Worm (Caenorhabditis elegans): ENCODE measurements around the gene B0393.5.

B0393.5 gene

DNA sequence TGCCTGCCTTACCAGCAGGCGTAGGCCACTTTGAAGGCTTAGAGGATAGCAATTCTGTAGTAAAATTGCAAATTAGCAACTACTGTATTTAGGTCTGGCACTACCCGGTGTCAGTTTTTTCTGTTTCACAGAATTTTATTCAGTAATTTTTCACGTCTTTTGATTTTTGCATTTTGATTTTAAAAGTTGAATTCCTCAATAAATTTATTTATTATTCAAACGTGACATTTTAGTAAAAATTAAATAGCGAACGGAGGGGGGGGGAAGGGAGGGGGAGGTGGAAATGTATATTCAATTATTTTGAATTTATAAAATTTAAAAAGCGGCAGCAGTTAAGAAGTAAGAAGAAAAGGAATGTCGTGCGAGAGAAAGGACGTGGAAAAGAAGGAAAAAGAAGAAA lies 51.7 kb downstream of the B0393.5 start, which contains the start of gene F26A1.4:
F26A1.4 (plus strand) TSS at position 301 of the 400 bp plus-strand sequence.
- no peak for TF ChIP-seq hmbx-1 (tag; optimal IDR thresholded peaks at IDR 0.05)
- TF ChIP-seq tra-4 (tag; optimal IDR thresholded peaks at IDR 0.05), result no peak
- no peak for TF ChIP-seq ama-1 (optimal IDR thresholded peaks at IDR 0.05)
- TF ChIP-seq flt-1 (GFP tag; IDR thresholded peaks at IDR 0.05), result no peak
- TF ChIP-seq tbx-37 (GFP tag; conservative IDR thresholded peaks at IDR 0.05), result no peak
- no peak for TF ChIP-seq tbx-11 (GFP tag; IDR thresholded peaks at IDR 0.05)
- TF ChIP-seq B0310.2 (tag; optimal IDR thresholded peaks at IDR 0.05), result no peak
- no peak for TF ChIP-seq pes-1 (GFP tag; IDR thresholded peaks at IDR 0.05)
- TF ChIP-seq F13C5.2 (tag; optimal IDR thresholded peaks at IDR 0.05), result no peak
- TF ChIP-seq sea-1 (GFP tag; conservative IDR thresholded peaks at IDR 0.05), result no peak
- no peak for TF ChIP-seq ceh-36 (tag; optimal IDR thresholded peaks at IDR 0.05)
- TF ChIP-seq hnd-1 (tag; optimal IDR thresholded peaks at IDR 0.05), result no peak
- no peak for TF ChIP-seq scrt-1 (GFP tag; IDR thresholded peaks at IDR 0.05)
- TF ChIP-seq ceh-13 (GFP tag; optimal IDR thresholded peaks at IDR 0.05), result no peak

DNA sequence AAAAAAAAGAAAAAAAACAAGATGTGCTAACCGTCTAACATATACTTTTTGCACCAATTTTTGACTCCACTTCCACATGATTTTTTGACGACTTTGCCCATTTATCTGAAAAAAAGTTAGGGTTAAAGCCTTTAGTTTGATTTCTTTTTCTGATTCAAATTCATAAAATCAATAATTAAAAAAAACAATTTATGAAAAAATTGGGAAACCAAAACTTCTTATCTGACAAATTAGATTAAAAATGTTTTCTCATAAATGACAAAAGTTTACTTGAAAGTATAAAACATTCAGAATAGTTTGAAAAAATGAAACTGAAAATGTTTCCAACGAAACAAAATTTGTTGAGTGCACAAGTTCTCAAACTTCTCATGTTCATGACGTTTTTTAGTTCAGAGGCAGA lies 54.3 kb downstream of the B0393.5 start, which contains the start of gene F26A1.7:
F26A1.7 (minus strand) TSS at position 101 of the 400 bp plus-strand sequence.
- no peak for TF ChIP-seq aly-1 (tag; optimal IDR thresholded peaks at IDR 0.05)
- no peak for TF ChIP-seq pes-1 (GFP tag; IDR thresholded peaks at IDR 0.05)
- no peak for TF ChIP-seq flt-1 (GFP tag; IDR thresholded peaks at IDR 0.05)
- TF ChIP-seq hmbx-1 (tag; optimal IDR thresholded peaks at IDR 0.05), result no peak
- TF ChIP-seq sea-1 (GFP tag; conservative IDR thresholded peaks at IDR 0.05), result no peak
- no peak for TF ChIP-seq ets-7 (tag; optimal IDR thresholded peaks at IDR 0.05)
- TF ChIP-seq hnd-1 (tag; optimal IDR thresholded peaks at IDR 0.05), result no peak
- no peak for TF ChIP-seq scrt-1 (GFP tag; IDR thresholded peaks at IDR 0.05)
- TF ChIP-seq tbx-11 (GFP tag; IDR thresholded peaks at IDR 0.05), result no peak
- TF ChIP-seq tra-4 (tag; optimal IDR thresholded peaks at IDR 0.05), result no peak
- TF ChIP-seq ceh-13 (GFP tag; optimal IDR thresholded peaks at IDR 0.05), result no peak
- no peak for TF ChIP-seq F13C5.2 (tag; optimal IDR thresholded peaks at IDR 0.05)
- no peak for TF ChIP-seq tbx-37 (GFP tag; conservative IDR thresholded peaks at IDR 0.05)
- TF ChIP-seq hmg-4 (GFP tag; optimal IDR thresholded peaks at IDR 0.05), result no peak

DNA sequence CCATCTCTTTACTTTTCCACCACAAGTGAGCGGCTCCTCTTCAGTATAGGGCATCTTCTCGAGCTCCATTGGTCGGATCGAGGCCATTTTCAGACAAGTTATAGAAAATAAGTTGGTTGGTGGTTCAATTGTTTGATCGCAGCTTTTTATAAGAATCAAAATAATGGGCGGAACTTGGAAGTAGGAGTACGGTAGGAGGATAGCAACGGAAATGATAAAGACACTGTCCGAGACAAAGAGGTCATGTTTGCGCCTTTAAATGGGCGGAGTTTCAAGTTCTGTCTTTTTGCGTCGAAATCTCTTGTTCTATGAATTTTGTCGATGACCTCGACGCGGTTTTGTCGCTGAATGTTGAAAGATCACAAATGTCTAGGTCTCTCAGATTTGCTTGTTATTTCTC lies 56.6 kb downstream of the B0393.5 start, which contains the start of gene F26A1.8:
F26A1.8 (minus strand) TSS at position 101 of the 400 bp plus-strand sequence.
- TF ChIP-seq scrt-1 (GFP tag; IDR thresholded peaks at IDR 0.05), result no peak
- TF ChIP-seq ceh-13 (GFP tag; optimal IDR thresholded peaks at IDR 0.05), result no peak
- no peak for TF ChIP-seq pes-1 (GFP tag; IDR thresholded peaks at IDR 0.05)
- TF ChIP-seq aly-1 (tag; optimal IDR thresholded peaks at IDR 0.05), result no peak
- TF ChIP-seq hmbx-1 (tag; optimal IDR thresholded peaks at IDR 0.05), result no peak
- TF ChIP-seq ets-7 (tag; optimal IDR thresholded peaks at IDR 0.05), result no peak
- no peak for TF ChIP-seq F13C5.2 (tag; optimal IDR thresholded peaks at IDR 0.05)
- no peak for TF ChIP-seq hmg-4 (GFP tag; optimal IDR thresholded peaks at IDR 0.05)
